Worm (Caenorhabditis elegans): ENCODE data around the gene let-2.

DNA sequence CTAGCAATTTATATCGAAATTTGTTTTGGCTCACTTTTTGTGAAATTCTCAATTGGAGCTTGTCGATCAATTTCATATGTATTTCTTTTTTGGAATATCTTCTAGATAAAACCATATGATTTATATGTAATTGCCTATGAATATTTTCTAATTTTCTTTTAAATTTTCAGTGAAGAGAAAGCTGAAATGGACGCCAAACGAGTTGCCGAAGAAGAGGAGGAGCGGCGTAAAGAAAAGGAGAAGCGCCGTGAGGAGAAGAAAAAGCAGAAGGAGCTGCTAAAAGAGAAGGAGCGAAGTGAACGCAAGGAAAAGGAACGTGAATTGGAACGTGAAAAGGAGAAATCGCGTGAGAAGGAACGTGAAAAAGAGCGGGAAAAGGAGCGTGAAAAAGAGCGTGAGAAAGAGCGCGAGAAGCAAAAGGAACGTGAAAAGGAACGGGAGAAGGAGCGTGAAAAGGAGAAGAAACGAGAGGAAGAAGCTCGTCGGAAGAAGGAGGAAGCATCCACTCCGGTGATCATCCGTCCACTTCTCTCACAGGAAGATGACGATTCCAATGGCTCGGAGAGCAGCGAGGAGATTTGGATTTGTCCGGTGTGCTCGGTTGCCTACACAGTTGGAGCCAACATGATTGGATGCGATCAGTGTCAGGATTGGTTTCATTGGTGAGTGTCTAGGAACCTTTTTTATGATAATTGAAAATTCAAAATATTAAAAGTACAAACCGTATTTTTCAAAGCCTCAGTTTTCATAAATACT, 45.1 kb downstream of the let-2 start:
- TF ChIP-seq hmbx-1 (tag; optimal IDR thresholded peaks at IDR 0.05): no peak
- TF ChIP-seq hmg-4 (GFP tag; optimal IDR thresholded peaks at IDR 0.05): no peak
- TF ChIP-seq tra-4 (tag; optimal IDR thresholded peaks at IDR 0.05): no peak
- no peak for TF ChIP-seq ceh-13 (GFP tag; optimal IDR thresholded peaks at IDR 0.05)
